Worm (Caenorhabditis elegans): Measurements from ENCODE around the gene nas-22.
"Not testable (repeated sequence)": the region's sequence is repeated elsewhere in the genome, so short reads cannot be mapped to it uniquely, and the experiment has no call there.

Gene nas-22

DNA sequence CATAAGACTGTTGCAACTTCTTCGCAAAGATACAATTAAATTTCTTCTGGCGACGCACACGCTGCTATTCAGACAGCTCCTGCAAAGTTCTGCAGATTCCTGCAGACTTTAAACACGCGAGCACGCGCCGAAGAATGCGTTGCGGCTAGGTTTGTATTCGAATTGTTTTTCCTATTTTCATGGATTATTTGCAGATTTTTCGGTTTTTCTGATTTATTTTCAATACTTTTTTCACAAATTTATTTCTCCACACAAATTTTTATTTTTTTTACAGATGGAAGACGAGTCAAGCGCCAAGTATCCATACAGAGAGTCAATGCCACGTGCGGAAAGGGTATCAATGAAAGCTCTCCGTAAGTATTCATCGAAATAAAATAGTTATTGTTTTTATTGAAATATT, 1.1 kb downstream of the nas-22 start, which contains the start of gene T11F9.7:
T11F9.7 (plus strand) TSS at position 301 of the 400 bp plus-strand sequence.
- TF ChIP-seq unc-62 (GFP tag; optimal IDR thresholded peaks at IDR 0.05): not testable (repeated sequence)

DNA sequence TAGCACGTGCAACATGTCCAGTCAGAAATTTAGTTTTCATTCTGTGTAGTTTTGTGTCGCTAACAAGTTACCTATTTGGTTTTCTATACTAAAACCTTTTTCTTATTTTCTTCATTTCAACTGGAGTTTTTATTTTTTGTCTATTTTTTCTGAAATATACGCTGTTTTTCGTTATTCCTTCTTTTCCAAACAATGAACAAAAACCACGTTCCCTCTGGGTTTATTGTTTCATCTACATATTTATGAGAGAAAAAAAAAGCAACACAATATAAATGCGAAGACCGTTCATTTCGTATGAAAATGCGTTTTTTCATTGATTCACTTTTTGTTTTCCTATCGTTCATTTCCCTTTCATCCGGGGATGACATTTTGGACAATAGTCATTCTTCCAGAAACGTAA, 4.9 kb downstream of the nas-22 start, which contains the start of gene T11F9.22:
T11F9.22 (plus strand) TSS at position 301 of the 400 bp plus-strand sequence.
- no peak for TF ChIP-seq unc-62 (GFP tag; optimal IDR thresholded peaks at IDR 0.05)

DNA sequence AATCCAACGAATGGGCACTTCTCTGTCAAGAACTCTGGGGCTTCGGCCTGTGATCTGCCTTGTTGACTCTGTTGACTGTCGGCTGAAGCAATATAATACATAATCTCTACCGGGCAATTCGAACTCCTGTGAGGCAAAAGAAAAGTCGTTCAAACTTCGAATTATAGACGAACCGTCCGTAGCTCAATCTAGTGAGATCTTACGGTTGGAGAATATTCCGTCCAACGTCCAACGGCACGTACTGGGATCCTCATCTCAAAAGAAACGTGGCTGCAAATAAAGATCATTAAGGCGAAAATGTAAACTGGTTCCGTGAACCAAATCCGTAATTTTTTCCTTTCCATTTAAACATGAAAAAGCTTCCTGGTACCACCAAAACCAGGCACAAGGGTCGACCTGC, 6.2 kb downstream of the nas-22 start, which contains the start of gene T11F9.14:
T11F9.14 (minus strand) TSS at position 101 of the 400 bp plus-strand sequence.
- not testable (repeated sequence) for TF ChIP-seq unc-62 (GFP tag; optimal IDR thresholded peaks at IDR 0.05)

DNA sequence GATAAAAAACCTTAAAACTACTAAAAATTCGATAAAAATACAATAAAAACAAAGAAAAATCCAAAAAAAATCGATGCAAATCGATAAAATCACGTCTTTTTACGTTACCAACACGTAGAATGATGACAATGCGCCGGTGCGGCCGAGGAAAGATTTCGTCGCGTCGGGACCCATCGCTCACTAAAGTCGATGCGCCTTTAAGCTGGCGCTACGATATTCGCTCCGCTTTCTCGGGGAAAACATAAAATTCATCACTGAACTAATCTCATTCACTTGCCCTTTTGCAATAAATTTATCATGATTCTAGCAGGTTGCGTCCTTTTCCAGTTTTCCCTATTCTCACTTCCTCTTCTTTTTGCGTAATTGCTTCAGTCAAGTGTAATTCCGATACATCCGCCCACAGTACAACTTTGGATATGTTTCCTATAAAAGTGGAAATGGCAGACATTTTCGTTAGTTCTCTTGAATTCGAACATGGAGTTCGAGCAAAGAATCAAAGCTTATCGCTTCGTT, 9.1 kb downstream of the nas-22 start, which contains the start of gene col-157:
col-157 (plus strand) TSS at position 463 of the 513 bp plus-strand sequence.
- TF ChIP-seq unc-62 (GFP tag; optimal IDR thresholded peaks at IDR 0.05): not testable (repeated sequence)

DNA sequence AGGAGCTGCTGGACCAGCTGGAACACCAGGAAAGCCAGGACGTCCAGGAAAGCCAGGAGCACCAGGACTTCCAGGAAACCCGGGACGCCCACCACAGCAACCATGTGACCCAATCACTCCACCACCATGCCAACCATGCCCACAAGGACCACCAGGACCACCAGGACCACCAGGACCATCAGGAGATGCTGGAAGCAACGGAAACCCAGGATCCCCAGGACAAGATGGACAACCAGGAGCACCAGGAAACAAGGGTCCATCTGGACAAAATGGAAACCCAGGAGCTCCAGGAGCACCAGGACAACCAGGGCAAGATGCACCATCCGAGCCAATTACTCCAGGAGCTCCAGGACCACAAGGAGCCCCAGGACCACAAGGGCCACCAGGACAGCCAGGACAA, 9.9 kb downstream of the nas-22 start:
- TF ChIP-seq unc-62 (GFP tag; optimal IDR thresholded peaks at IDR 0.05): no peak

DNA sequence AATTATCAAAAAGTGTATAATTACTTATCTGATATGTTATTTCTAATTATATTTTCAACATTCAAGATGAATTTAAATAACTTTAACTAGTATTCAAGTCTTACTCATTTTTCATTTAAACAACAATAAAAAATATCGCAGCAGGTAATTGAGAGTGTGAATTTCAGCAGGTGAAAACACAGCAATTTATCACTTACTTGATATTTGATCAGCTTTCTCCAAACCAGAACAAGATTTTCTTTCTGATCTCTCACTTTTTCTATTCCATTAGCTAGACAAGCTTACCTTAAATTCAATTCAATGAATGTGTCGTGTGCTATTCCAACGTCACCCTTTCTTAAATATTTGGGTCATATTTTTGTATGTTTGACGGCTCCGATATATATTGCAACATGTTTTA, 11.1 kb downstream of the nas-22 start, which contains the start of gene srh-1:
srh-1 (plus strand) TSS at position 301 of the 400 bp plus-strand sequence.
- TF ChIP-seq unc-62 (GFP tag; optimal IDR thresholded peaks at IDR 0.05): no peak

DNA sequence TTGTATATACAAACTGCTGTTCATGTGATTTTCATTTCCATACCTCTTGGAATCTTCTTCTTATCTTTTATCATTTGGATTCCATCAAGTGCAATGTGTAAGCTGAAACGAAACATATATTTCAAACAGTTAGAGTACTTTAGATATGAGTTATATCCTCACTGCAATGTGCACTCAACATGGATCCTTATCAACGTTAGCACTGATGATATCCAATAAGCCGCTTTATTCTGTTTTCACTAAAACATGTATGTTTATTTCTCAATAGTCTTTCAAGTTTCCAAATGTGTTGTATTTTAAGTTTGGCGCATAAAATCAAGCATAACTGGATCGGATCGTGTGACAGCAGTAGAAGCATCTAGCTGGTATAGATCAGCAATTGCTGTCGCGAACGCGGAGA, 12.2 kb downstream of the nas-22 start, which contains the start of gene T11F9.10:
T11F9.10 (plus strand) TSS at position 301 of the 400 bp plus-strand sequence.
- TF ChIP-seq unc-62 (GFP tag; optimal IDR thresholded peaks at IDR 0.05): no peak

DNA sequence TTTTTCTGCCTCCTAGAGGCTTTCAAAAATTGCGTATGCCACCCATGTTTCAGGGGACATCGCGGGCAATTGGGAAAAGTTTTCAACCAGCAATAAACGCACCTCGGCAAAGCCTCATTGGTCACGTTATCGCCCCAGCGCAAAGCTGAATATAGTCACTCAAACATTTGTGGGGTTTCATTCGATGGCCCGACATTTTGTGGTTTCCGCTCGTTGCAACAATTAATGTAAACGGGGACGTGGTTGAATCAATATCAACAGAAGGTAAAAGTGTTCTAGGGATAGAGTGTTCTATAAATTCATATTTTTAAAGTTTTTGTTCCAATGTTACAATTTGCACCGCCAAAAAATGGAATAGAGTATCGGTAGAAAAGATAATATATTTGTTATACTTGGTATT, 13.8 kb downstream of the nas-22 start:
- TF ChIP-seq unc-62 (GFP tag; optimal IDR thresholded peaks at IDR 0.05): no peak

DNA sequence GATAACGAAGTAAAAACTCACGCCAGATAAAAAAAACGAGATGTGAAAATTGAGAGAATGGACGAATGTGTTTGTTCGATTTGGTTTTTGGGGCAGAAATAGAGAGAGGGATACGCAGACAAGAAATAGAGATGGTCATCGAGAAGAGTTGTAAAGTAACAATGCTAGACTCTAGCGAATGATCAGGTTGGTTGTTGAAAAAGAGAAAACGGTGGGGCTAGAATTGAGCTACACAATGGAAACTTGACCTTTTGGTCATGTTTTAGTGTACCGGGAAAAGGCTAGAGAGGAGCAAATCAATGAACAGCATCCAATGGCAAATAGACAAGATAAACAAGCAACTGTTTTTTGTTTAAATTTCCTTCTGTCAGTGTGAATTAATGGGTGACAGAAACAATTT, 15.9 kb downstream of the nas-22 start, which contains the start of gene dhs-19:
dhs-19 (minus strand) TSS at position 101 of the 400 bp plus-strand sequence.
- no peak for TF ChIP-seq unc-62 (GFP tag; optimal IDR thresholded peaks at IDR 0.05)

DNA sequence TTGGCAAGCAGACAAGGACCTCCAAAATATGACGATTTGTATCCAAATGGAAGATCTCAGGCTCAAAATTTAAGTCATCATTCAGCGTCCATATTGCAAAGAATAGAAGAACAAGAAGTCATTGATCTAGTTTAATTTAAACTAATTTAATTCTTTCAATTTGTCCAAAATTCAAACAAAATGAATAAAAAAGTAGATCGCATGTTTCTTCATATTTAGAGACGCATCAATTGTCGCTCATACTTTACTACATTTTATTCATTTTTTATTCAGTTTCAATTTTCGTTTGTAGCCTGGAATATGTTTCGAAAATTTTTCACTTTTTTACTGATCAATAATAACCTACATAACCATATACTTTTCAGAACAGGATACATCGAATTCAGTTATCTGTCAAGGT, 18.0 kb downstream of the nas-22 start, which contains the start of gene T11F9.21:
T11F9.21 (plus strand) TSS at position 301 of the 400 bp plus-strand sequence.
- TF ChIP-seq unc-62 (GFP tag; optimal IDR thresholded peaks at IDR 0.05): no peak

DNA sequence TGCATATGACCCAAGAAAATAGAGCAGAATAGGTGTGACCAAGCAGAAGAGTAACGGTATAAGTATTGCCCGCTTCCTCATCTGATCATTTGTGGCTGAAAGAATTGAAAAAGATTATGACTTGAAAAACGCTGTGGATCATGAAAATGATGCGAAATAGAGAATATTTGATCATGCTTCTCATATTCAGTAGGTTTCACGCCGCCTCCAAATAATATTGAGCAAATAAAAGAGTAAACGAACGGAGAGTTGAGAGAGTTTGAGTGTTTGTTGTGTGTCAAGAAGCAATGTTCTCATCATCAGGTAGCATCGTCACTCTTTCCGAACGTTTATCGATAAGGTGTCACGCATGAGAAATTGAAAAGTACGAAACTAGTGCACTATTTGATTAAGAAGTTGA, 21.8 kb downstream of the nas-22 start, which contains the start of gene htrl-1:
htrl-1 (minus strand) TSS at position 101 of the 400 bp plus-strand sequence.
- TF ChIP-seq unc-62 (GFP tag; optimal IDR thresholded peaks at IDR 0.05): no peak

DNA sequence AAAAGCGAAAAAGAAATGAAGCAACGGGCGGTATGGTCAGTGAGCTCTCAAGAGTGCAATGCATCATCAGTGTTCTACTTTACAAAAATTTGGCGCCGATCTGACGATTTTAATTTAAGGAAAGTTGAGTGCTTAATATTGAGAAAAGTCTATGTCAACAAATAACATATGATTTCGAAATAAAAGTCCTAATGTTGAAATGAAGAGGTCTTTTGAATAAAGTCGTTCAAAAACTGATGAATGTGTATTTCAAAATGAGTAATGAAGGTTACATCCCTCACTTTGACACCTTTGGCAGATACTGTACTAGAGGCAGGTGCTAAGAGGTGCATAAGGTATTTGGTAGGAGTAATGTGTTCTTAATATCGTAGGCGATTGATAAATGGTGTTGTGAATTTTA, 23.0 kb downstream of the nas-22 start:
- no peak for TF ChIP-seq unc-62 (GFP tag; optimal IDR thresholded peaks at IDR 0.05)

DNA sequence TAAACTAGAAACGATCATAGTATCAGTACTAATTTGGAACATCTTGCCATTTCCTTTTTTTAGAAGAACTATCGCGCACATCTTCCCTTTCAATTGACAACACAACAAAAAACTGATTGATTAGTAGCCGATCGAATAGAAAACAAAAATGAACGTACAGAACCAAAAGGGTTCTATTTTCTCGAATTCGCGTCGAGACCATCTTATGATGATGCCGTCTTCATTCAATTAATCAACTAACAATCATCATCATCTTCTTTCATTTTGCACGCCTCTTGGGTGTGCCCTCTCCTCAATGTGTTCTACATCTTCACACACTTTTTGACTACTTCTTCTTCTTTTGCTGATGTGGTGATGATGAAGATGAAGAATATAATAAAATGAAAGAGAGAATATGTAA, 25.3 kb downstream of the nas-22 start:
- no peak for TF ChIP-seq unc-62 (GFP tag; optimal IDR thresholded peaks at IDR 0.05)

DNA sequence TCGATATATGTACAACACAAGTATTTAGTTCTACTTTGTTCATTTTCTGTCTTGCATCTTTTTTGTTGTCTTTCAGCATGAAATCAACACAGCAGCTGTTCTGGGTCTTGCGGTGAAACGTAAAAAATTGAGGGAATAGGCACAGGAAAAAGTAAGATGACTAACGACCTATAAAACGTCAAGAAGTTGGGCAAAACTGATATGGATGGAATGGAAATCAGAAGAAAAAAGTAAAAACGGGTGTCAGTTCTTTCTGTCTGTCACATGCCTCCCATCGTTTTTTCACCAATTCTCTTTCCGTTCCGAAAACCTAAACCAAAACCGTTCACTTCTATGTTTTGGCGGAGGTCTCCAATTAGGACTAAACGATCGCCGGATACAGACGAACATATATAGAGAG, 26.5 kb downstream of the nas-22 start:
- TF ChIP-seq unc-62 (GFP tag; optimal IDR thresholded peaks at IDR 0.05): no peak

DNA sequence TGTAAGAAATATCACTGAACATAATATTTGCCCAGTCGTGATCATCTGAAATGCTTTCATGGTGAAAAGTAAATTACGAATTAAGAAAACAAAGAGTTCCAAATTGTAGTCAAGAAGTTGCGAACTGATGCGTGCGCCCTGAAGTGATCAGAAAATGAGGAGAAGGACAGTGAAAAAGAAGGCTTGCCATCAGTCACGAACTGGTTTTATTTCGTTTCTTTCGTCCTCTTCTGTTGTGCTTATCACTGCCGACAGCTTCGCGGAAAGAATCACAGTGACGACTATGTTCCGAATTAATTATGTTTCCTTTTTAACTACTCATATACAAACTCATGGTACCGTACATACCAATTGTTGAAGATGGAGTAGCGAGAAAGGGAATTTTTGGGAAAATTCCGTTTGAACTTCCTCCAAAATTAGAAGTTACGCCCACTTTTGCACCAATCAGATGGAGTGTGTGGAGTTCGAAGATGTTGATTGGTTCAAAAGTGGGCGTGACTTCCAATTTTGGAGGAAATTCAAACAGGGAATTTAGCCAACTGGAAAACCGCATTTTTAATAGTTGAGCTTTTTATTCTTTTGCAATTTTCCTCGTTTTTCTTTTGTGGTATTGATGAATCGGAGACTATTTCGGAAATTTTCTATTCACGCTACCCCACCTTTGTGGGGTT, 28.7 kb downstream of the nas-22 start, which contains the start of gene C55A6.12:
C55A6.12 (minus strand) TSS at position 51 of the 671 bp plus-strand sequence.
- no peak for TF ChIP-seq unc-62 (GFP tag; optimal IDR thresholded peaks at IDR 0.05)

DNA sequence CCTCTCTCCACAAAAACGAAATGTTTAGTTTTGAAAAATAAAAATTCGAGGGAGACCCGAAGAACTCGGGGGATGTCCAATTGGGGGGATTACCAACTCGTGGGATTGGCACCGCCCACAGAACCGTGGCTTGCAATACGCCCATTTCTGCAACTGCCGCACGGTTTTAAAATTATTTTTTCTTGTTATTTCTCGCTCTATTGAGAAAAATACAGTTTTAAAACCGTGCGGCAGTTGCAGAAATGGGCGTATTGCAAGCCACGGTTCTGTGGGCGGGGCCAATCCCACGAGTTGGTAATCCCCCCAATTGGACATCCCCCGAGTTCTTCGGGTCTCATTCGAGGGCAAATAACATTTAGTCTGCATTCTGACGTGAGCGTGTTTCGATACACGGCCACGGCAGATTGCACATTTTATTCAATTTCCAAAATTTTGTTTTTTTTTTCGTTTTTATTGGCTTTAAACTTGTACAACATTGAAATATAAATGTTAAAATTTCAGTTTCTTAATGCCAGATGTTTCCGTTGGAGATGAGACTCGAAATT, 30.4 kb downstream of the nas-22 start, which contains the start of the genes C55A6.1 and C55A6.10:
C55A6.1 (minus strand) TSS at position 116 of the 545 bp plus-strand sequence.
C55A6.10 (plus strand) TSS at position 495 of the 545 bp plus-strand sequence.
- TF ChIP-seq unc-62 (GFP tag; optimal IDR thresholded peaks at IDR 0.05): not testable (repeated sequence)

Data from whole organism, dauer.